Fruit fly (Drosophila melanogaster) whole organism, prepupa: ENCODE results near the gene ECSIT.

Source experiments
- Blimp-1 ChIP-seq: fragments of 200-800 bp; sonication (Bioruptor generic); optimal IDR thresholded peaks from 3 replicates; lab custom pipeline; 2017; ENCODE audit warnings: missing biosample characterization, missing genetic modification characterization, mild to moderate bottlenecking, moderate library complexity, missing genetic modification reagents
- CG10631 ChIP-seq: fragments of 200-800 bp; sonication (Bioruptor generic); optimal IDR thresholded peaks from 2 replicates; lab custom pipeline; 2016; ENCODE audit warnings: missing biosample characterization, missing genetic modification characterization
- CG10669 ChIP-seq: fragments of 200-800 bp; sonication (Bioruptor generic); optimal IDR thresholded peaks from 3 replicates; lab custom pipeline; 2018; ENCODE audit warnings: missing biosample characterization, mild to moderate bottlenecking, missing genetic modification characterization, moderate library complexity
- CG11294 ChIP-seq: fragments of 200-800 bp; sonication (Bioruptor generic); IDR thresholded peaks from 2 replicates; pipeline ENCODE4 v1.3.6; 2022; ENCODE audit warnings: missing biosample characterization, missing genetic modification characterization
- CG11902 ChIP-seq: fragments of 200-800 bp; sonication (Bioruptor generic); optimal IDR thresholded peaks from 3 replicates; lab custom pipeline; 2016; ENCODE audit warnings: missing biosample characterization, missing genetic modification characterization
- CG15336 ChIP-seq: fragments of 200-800 bp; sonication (Bioruptor generic); IDR thresholded peaks from 2 replicates; pipeline ENCODE4 v1.3.6; 2022; ENCODE audit warnings: missing biosample characterization, missing genetic modification characterization
- CG1621 ChIP-seq: fragments of 200-800 bp; sonication (Bioruptor generic); optimal IDR thresholded peaks from 3 replicates; lab custom pipeline; 2018; ENCODE audit warnings: missing biosample characterization, mild to moderate bottlenecking, missing genetic modification characterization
- CG16779 ChIP-seq: fragments of 200-800 bp; sonication (Bioruptor generic); optimal IDR thresholded peaks from 3 replicates; lab custom pipeline; 2017; ENCODE audit warnings: missing biosample characterization, mild to moderate bottlenecking, missing genetic modification characterization
- CG3032 ChIP-seq: fragments of 200-800 bp; optimal IDR thresholded peaks from 2 replicates; lab custom pipeline; 2019; ENCODE audit warnings: missing biosample characterization, mild to moderate bottlenecking, missing genetic modification characterization, moderate library complexity
- CG31627 ChIP-seq: fragments of 200-800 bp; sonication (Bioruptor generic); optimal IDR thresholded peaks from 3 replicates; lab custom pipeline; 2016; ENCODE audit warnings: missing biosample characterization, missing genetic modification characterization
- CG32006 ChIP-seq: fragments of 200-800 bp; sonication (Bioruptor generic); optimal IDR thresholded peaks from 3 replicates; lab custom pipeline; 2017; ENCODE audit warnings: missing biosample characterization, mild to moderate bottlenecking, missing genetic modification characterization
- CG4318 ChIP-seq: fragments of 200-800 bp; sonication (Bioruptor generic); optimal IDR thresholded peaks from 3 replicates; lab custom pipeline; 2017; ENCODE audit warnings: missing biosample characterization, mild to moderate bottlenecking, missing genetic modification characterization
- CG6163 ChIP-seq: fragments of 200-800 bp; sonication (Bioruptor generic); IDR thresholded peaks from 3 replicates; pipeline ENCODE4 v1.3.6; 2022; ENCODE audit warnings: missing biosample characterization, missing genetic modification characterization
- CG6276 ChIP-seq: fragments of 200-800 bp; sonication (Bioruptor generic); optimal IDR thresholded peaks from 2 replicates; lab custom pipeline; 2017; ENCODE audit warnings: missing biosample characterization, mild to moderate bottlenecking, missing genetic modification characterization
- CG6792 ChIP-seq: fragments of 200-800 bp; sonication (Bioruptor generic); optimal IDR thresholded peaks from 3 replicates; lab custom pipeline; 2016; ENCODE audit warnings: missing biosample characterization, missing genetic modification characterization
- CG6808 ChIP-seq: fragments of 200-800 bp; sonication (Bioruptor generic); optimal IDR thresholded peaks from 3 replicates; lab custom pipeline; 2017; ENCODE audit warnings: missing biosample characterization, missing genetic modification characterization, mild to moderate bottlenecking, moderate library complexity, missing genetic modification reagents
- CG6854 ChIP-seq: fragments of 200-800 bp; sonication (Bioruptor generic); optimal IDR thresholded peaks from 2 replicates; lab custom pipeline; 2017; ENCODE audit warnings: missing biosample characterization, mild to moderate bottlenecking, missing genetic modification characterization
- CG7368 ChIP-seq: fragments of 200-800 bp; sonication (Bioruptor generic); optimal IDR thresholded peaks from 3 replicates; lab custom pipeline; 2016; ENCODE audit warnings: missing biosample characterization, missing genetic modification characterization
- CG8119 ChIP-seq: fragments of 200-800 bp; sonication (Bioruptor generic); IDR thresholded peaks from 3 replicates; pipeline ENCODE4 v1.3.6; 2022; ENCODE audit warnings: missing biosample characterization, missing genetic modification characterization
- CG8319 ChIP-seq: fragments of 200-800 bp; sonication (Bioruptor generic); optimal IDR thresholded peaks from 3 replicates; lab custom pipeline; 2016; ENCODE audit warnings: missing biosample characterization, missing genetic modification characterization
- CG8632 ChIP-seq: fragments of 200-800 bp; sonication (Bioruptor generic); optimal IDR thresholded peaks from 3 replicates; lab custom pipeline; 2016; ENCODE audit warnings: missing biosample characterization, missing genetic modification characterization
- Eip75B ChIP-seq: fragments of 200-800 bp; sonication (Bioruptor generic); optimal IDR thresholded peaks from 3 replicates; lab custom pipeline; 2016; ENCODE audit warnings: missing biosample characterization, missing genetic modification characterization
- Eip78C ChIP-seq: fragments of 200-800 bp; sonication (Bioruptor generic); peaks from one replicate; lab custom pipeline; 2016; ENCODE audit warnings: missing biosample characterization, missing genetic modification characterization
- Ets21C ChIP-seq: fragments of 200-800 bp; sonication (Bioruptor generic); optimal IDR thresholded peaks from 3 replicates; lab custom pipeline; 2016; ENCODE audit warnings: missing biosample characterization, missing genetic modification characterization
- Ets96B ChIP-seq: fragments of 200-800 bp; optimal IDR thresholded peaks from 2 replicates; lab custom pipeline; 2019; ENCODE audit warnings: missing biosample characterization, mild to moderate bottlenecking, missing genetic modification characterization, moderate library complexity
- Hr38 ChIP-seq: sonication (Bioruptor generic); optimal IDR thresholded peaks from 2 replicates; lab custom pipeline; 2016; ENCODE audit warnings: missing biosample characterization, missing genetic modification characterization
- Hr39 ChIP-seq: fragments of 200-800 bp; sonication (Bioruptor generic); optimal IDR thresholded peaks from 2 replicates; lab custom pipeline; 2016; ENCODE audit warnings: missing biosample characterization, missing genetic modification characterization
- Hr4 ChIP-seq: fragments of 200-800 bp; sonication (Bioruptor generic); optimal IDR thresholded peaks from 3 replicates; lab custom pipeline; 2016; ENCODE audit warnings: missing biosample characterization, missing genetic modification characterization
- Lpt ChIP-seq: fragments of 200-800 bp; sonication (Bioruptor generic); optimal IDR thresholded peaks from 3 replicates; lab custom pipeline; 2016; ENCODE audit warnings: missing biosample characterization, missing genetic modification characterization
- Met ChIP-seq: fragments of 200-800 bp; sonication (Bioruptor generic); optimal IDR thresholded peaks from 3 replicates; lab custom pipeline; 2016; ENCODE audit warnings: missing biosample characterization, missing genetic modification characterization
- OdsH ChIP-seq: fragments of 200-800 bp; sonication (Bioruptor generic); optimal IDR thresholded peaks from 3 replicates; lab custom pipeline; 2016; ENCODE audit warnings: missing biosample characterization, missing genetic modification characterization
- Smox ChIP-seq: fragments of 200-800 bp; sonication (Bioruptor generic); optimal IDR thresholded peaks from 3 replicates; lab custom pipeline; 2016; ENCODE audit warnings: missing biosample characterization, missing genetic modification characterization
- Sox102F ChIP-seq: fragments of 200-800 bp; sonication (Bioruptor generic); optimal IDR thresholded peaks from 2 replicates; lab custom pipeline; 2016; ENCODE audit warnings: missing biosample characterization, mild to moderate bottlenecking, missing genetic modification characterization
- Sox15 ChIP-seq: fragments of 200-800 bp; sonication (Bioruptor generic); optimal IDR thresholded peaks from 3 replicates; lab custom pipeline; 2016; ENCODE audit warnings: missing biosample characterization, missing genetic modification characterization
- achi ChIP-seq: fragments of 200-800 bp; sonication (Bioruptor generic); optimal IDR thresholded peaks from 3 replicates; lab custom pipeline; 2016; ENCODE audit warnings: missing biosample characterization, missing genetic modification characterization
- acj6 ChIP-seq: fragments of 200-800 bp; sonication (Bioruptor generic); optimal IDR thresholded peaks from 3 replicates; lab custom pipeline; 2016; ENCODE audit warnings: missing biosample characterization, missing genetic modification characterization
- cyc ChIP-seq: fragments of 200-800 bp; sonication (Bioruptor generic); optimal IDR thresholded peaks from 3 replicates; lab custom pipeline; 2016; ENCODE audit warnings: missing biosample characterization, missing genetic modification characterization
- dac ChIP-seq: fragments of 200-800 bp; sonication (Bioruptor generic); optimal IDR thresholded peaks from 2 replicates; lab custom pipeline; 2017; ENCODE audit warnings: missing biosample characterization, mild to moderate bottlenecking, missing genetic modification characterization
- dsx ChIP-seq: fragments of 200-800 bp; optimal IDR thresholded peaks from 3 replicates; lab custom pipeline; 2019; ENCODE audit warnings: missing biosample characterization, mild to moderate bottlenecking, missing genetic modification characterization, moderate library complexity; ENCODE audit not compliant: poor library complexity, severe bottlenecking
- eg ChIP-seq: fragments of 200-800 bp; sonication (Bioruptor generic); IDR thresholded peaks from 3 replicates; pipeline ENCODE4 v1.3.6; 2022; ENCODE audit warnings: missing biosample characterization, missing genetic modification characterization
- esn ChIP-seq: fragments of 200-800 bp; sonication (Bioruptor generic); optimal IDR thresholded peaks from 2 replicates; lab custom pipeline; 2016; ENCODE audit warnings: missing biosample characterization, mild to moderate bottlenecking, missing genetic modification characterization, moderate library complexity
- fd59A ChIP-seq: fragments of 200-800 bp; sonication (Bioruptor generic); optimal IDR thresholded peaks from 2 replicates; lab custom pipeline; 2017; ENCODE audit warnings: missing biosample characterization, mild to moderate bottlenecking, missing genetic modification characterization, missing genetic modification reagents
- fd85E ChIP-seq: fragments of 200-800 bp; sonication (Bioruptor generic); optimal IDR thresholded peaks from 3 replicates; lab custom pipeline; 2016; ENCODE audit warnings: missing biosample characterization, missing genetic modification characterization
- fkh ChIP-seq: fragments of 200-800 bp; sonication (Bioruptor generic); optimal IDR thresholded peaks from 3 replicates; lab custom pipeline; 2017; ENCODE audit warnings: missing biosample characterization, mild to moderate bottlenecking, missing genetic modification characterization, moderate library complexity
- lz ChIP-seq: fragments of 200-800 bp; sonication (Bioruptor generic); optimal IDR thresholded peaks from 3 replicates; lab custom pipeline; 2016; ENCODE audit warnings: missing biosample characterization, missing genetic modification characterization
- net ChIP-seq: fragments of 200-800 bp; sonication (Bioruptor generic); optimal IDR thresholded peaks from 3 replicates; lab custom pipeline; 2016; ENCODE audit warnings: missing biosample characterization, missing genetic modification characterization
- pdm3 ChIP-seq: fragments of 200-800 bp; sonication (Bioruptor generic); optimal IDR thresholded peaks from 3 replicates; lab custom pipeline; 2016; ENCODE audit warnings: missing biosample characterization, missing genetic modification characterization
- salr ChIP-seq, 2 experiments: fragments of 200-800 bp; sonication (Bioruptor generic); optimal IDR thresholded peaks; 3 replicates each; lab custom pipeline; 2016 to 2018; ENCODE audit warnings: missing biosample characterization in 2 of 2, missing genetic modification characterization in 2 of 2, mild to moderate bottlenecking in 1 of 2
- spab ChIP-seq: fragments of 200-800 bp; sonication (Bioruptor generic); optimal IDR thresholded peaks from 2 replicates; lab custom pipeline; 2017; ENCODE audit warnings: missing biosample characterization, mild to moderate bottlenecking, missing genetic modification characterization, missing genetic modification reagents
- ss ChIP-seq, 2 experiments: fragments of 200-800 bp; sonication (Bioruptor generic); optimal IDR thresholded peaks; 2 replicates in 1 of 2; 3 replicates in 1 of 2; lab custom pipeline; 2017 to 2018; ENCODE audit warnings: mild to moderate bottlenecking in 2 of 2, missing biosample characterization in 2 of 2, missing genetic modification characterization in 2 of 2, moderate library complexity in 1 of 2
- vri ChIP-seq: fragments of 200-800 bp; sonication (Bioruptor generic); optimal IDR thresholded peaks from 3 replicates; lab custom pipeline; 2016; ENCODE audit warnings: missing biosample characterization, mild to moderate bottlenecking, missing genetic modification characterization

The ECSIT gene

dm6 chr3R:5861218-5861902 is 5.0 kb downstream of the ECSIT start:
- TF ChIP-seq Lpt (no peak), Eip75B (peak; percentile 34), Hr38 (no peak), CG6808 (peak; percentile 8), fkh (GFP tag; lab: Kevin White, UChicago) (peak; percentile 58), cyc (GFP tag; lab: Kevin White, UChicago) (peak; percentile 40), Sox102F (GFP tag; lab: Kevin White, UChicago) (peak; percentile 29), CG4318 (GFP tag; lab: Kevin White, UChicago) (peak; percentile 59), CG32006 (GFP tag; lab: Kevin White, UChicago) (peak; percentile 74), CG15336 (GFP tag; lab: Robert Waterston, UW) (peak; percentile 26; the same call in 1 of the 2 replicates), Met (GFP tag; lab: Kevin White, UChicago) (peak; percentile 58), CG6792 (peak; percentile 12), CG6854 (GFP tag; lab: Kevin White, UChicago) (no peak), vri (GFP tag; lab: Kevin White, UChicago) (no peak), CG31627 (GFP tag; lab: Kevin White, UChicago) (peak; percentile 49), CG16779 (no peak), fd85E (GFP tag; lab: Kevin White, UChicago) (no peak), ss (GFP tag; optimal IDR thresholded peaks at IDR 0.05; lab: Kevin White, UChicago) (peak in 1 of 2 experiments; percentile 4), Hr4 (GFP tag; lab: Kevin White, UChicago) (peak; percentile 45), CG7368 (GFP tag; lab: Kevin White, UChicago) (no peak), salr (GFP tag; optimal IDR thresholded peaks at IDR 0.05; lab: Kevin White, UChicago) (peak in 1 of 2 experiments; percentile 51), achi (GFP tag; lab: Kevin White, UChicago) (peak; percentile 30), CG11902 (peak; percentile 6), Ets96B (tag; lab: Kevin White, UChicago) (no peak), esn (GFP tag; lab: Kevin White, UChicago) (peak; percentile 68), lz (GFP tag; lab: Kevin White, UChicago) (peak; percentile 61), Ets21C (peak; percentile 16), CG1621 (no peak), acj6 (GFP tag; lab: Kevin White, UChicago) (peak; percentile 58), CG8119 (GFP tag; lab: Robert Waterston, UW) (no peak), CG3032 (tag; lab: Kevin White, UChicago) (peak; percentile 22), dsx (GFP tag; lab: Kevin White, UChicago) (no peak), fd59A (GFP tag; lab: Kevin White, UChicago) (peak; percentile 40), CG10669 (GFP tag; lab: Kevin White, UChicago) (no peak), CG8632 (GFP tag; lab: Kevin White, UChicago) (peak; percentile 5), dac (peak; percentile 52), spab (GFP tag; lab: Kevin White, UChicago) (peak; percentile 7), CG10631 (peak; percentile 59), OdsH (GFP tag; lab: Kevin White, UChicago) (peak; percentile 39), Smox (GFP tag; lab: Kevin White, UChicago) (peak; percentile 62), Sox15 (no peak), net (GFP tag; lab: Kevin White, UChicago) (peak; percentile 46), Hr39 (GFP tag; lab: Kevin White, UChicago) (peak; percentile 43), CG6163 (0 out of 3 replicates have a peak, but pooled peaks have one; percentile 45), CG8319 (no peak), Eip78C (GFP tag; lab: Kevin White, UChicago) (peak; percentile 85), pdm3 (GFP tag; lab: Kevin White, UChicago) (peak; percentile 58), CG11294 (GFP tag; lab: Robert Waterston, UW) (no peak; the same call in 1 of the 2 replicates), Blimp-1 (GFP tag; lab: Kevin White, UChicago) (peak; percentile 74), CG6276 (GFP tag; lab: Kevin White, UChicago) (no peak), eg (GFP tag; lab: Robert Waterston, UW) (peak; percentile 49; the same call in 1 of the 3 replicates)
